Worm (Caenorhabditis elegans): ENCODE results near the gene fat-7.

Gene fat-7

ce11 chrV:7164210-7164609 is 11.3 kb upstream of the fat-7 start, which contains the start of gene srh-83:
srh-83 (plus strand) TSS chrV:7164510.
- TF ChIP-seq sea-2 (GFP tag; IDR thresholded peaks at IDR 0.05) = no peak

- peak; percentile 42 for TF ChIP-seq nhr-80 (tag; optimal IDR thresholded peaks at IDR 0.05)
- peak; percentile 18 for TF ChIP-seq lin-40 (tag; optimal IDR thresholded peaks at IDR 0.05)
- TF ChIP-seq fkh-3 (tag; optimal IDR thresholded peaks at IDR 0.05) = no peak
- peak; percentile 85 for TF ChIP-seq unc-62 (GFP tag; optimal IDR thresholded peaks at IDR 0.05)
These were observed 10.7 kb upstream of the fat-7 start, which contains the start of gene ugt-41 for ce11 chrV:7163477-7164114. ugt-41 (minus strand) TSS chrV:7163595.

ce11 chrV:7159391-7159790 is 6.4 kb upstream of the fat-7 start, which contains the start of gene str-204:
str-204 (plus strand) TSS chrV:7159691.
- TF ChIP-seq C17E4.6 (GFP tag; IDR thresholded peaks at IDR 0.05) (no peak), ekl-4 (GFP tag; IDR thresholded peaks at IDR 0.05) (no peak), rec-8 (tag; optimal IDR thresholded peaks at IDR 0.05) (no peak), zfh-2 (GFP tag; conservative IDR thresholded peaks at IDR 0.05) (no peak), die-1 (tag; optimal IDR thresholded peaks at IDR 0.05) (no peak), B0336.3 (GFP tag; IDR thresholded peaks at IDR 0.05) (no peak), dpff-1 (tag; optimal IDR thresholded peaks at IDR 0.05) (no peak), lin-40 (tag; optimal IDR thresholded peaks at IDR 0.05) (no peak), B0019.2 (GFP tag; conservative IDR thresholded peaks at IDR 0.05) (no peak), ets-4 (GFP tag; optimal IDR thresholded peaks at IDR 0.05) (no peak), hlh-12 (tag; optimal IDR thresholded peaks at IDR 0.05) (no peak), mxl-1 (tag; optimal IDR thresholded peaks at IDR 0.05) (no peak), ceh-58 (GFP tag; IDR thresholded peaks at IDR 0.05) (no peak), lsl-1 (GFP tag; optimal IDR thresholded peaks at IDR 0.05) (no peak), let-526 (GFP tag; IDR thresholded peaks at IDR 0.05) (no peak), aptf-3 (GFP tag; IDR thresholded peaks at IDR 0.05) (no peak), cebp-1 (GFP tag; IDR thresholded peaks at IDR 0.05) (no peak), cebp-1 (tag; optimal IDR thresholded peaks at IDR 0.05) (no peak), ceh-100 (GFP tag; IDR thresholded peaks at IDR 0.05) (no peak), snpc-1.1 (tag; optimal IDR thresholded peaks at IDR 0.05; ENCODE audit: insufficient read depth) (no peak)

- TF ChIP-seq unc-62 (GFP tag; optimal IDR thresholded peaks at IDR 0.05) (peak; percentile 14), zfh-2 (GFP tag; conservative IDR thresholded peaks at IDR 0.05) (no peak), nhr-80 (tag; optimal IDR thresholded peaks at IDR 0.05) (peak; percentile 76)
These were observed 4.1 kb upstream of the fat-7 start, which contains the start of gene ugt-39 for ce11 chrV:7157089-7157488. ugt-39 (plus strand) TSS chrV:7157142.

ce11 chrV:7156079-7156478 is 3.1 kb upstream of the fat-7 start, which contains the start of gene F10D2.10:
F10D2.10 (minus strand) TSS chrV:7156179.
- TF ChIP-seq madf-8 (GFP tag; conservative IDR thresholded peaks at IDR 0.05) (no peak), rpc-1 (optimal IDR thresholded peaks at IDR 0.05) (no peak), rpc-1 (tag; optimal IDR thresholded peaks at IDR 0.05) (no peak), athp-1 (tag; optimal IDR thresholded peaks at IDR 0.05) (no peak)

- TF ChIP-seq ceh-79 (tag; optimal IDR thresholded peaks at IDR 0.05) (no peak), nhr-80 (tag; optimal IDR thresholded peaks at IDR 0.05) (peak; percentile 76), snpc-1.3 (tag; optimal IDR thresholded peaks at IDR 0.05; ENCODE audit: insufficient read depth) (no peak)
These were observed 2.4 kb downstream of the fat-7 start, which contains the start of gene F10D2.8 for ce11 chrV:7150570-7150969. F10D2.8 (minus strand) TSS chrV:7150714.
